Worm (Caenorhabditis elegans) whole organism, L4 larva: Measurements from ENCODE around the gene F07G6.2.
"Not testable (repeated sequence)": the region's sequence is repeated elsewhere in the genome, so short reads cannot be mapped to it uniquely, and the experiment has no call there.

Experiments used
- F26F4.8 ChIP-seq: fragments of 200-800 bp; sonication (Bioruptor generic); conservative IDR thresholded peaks from 2 replicates; pipeline ENCODE4 v1.3.6; 2022; ENCODE audit warnings: missing genetic modification characterization, missing compliant biosample characterization
- F49E8.2 ChIP-seq: sonication (generic microtip); optimal IDR thresholded peaks from 2 replicates; lab custom pipeline; 2016; ENCODE audit warnings: missing compliant biosample characterization, mild to moderate bottlenecking, missing genetic modification characterization, borderline replicate concordance
- Y48G9A.11 ChIP-seq: fragments of 200-800 bp; sonication (Bioruptor generic); IDR thresholded peaks from 2 replicates; pipeline ENCODE4 v1.3.6; 2022; ENCODE audit warnings: missing genetic modification reagents, missing genetic modification characterization, missing compliant biosample characterization
- ZK337.2 ChIP-seq: fragments of 200-800 bp; sonication (Bioruptor generic); IDR thresholded peaks from 2 replicates; pipeline ENCODE4 v1.3.6; 2022; ENCODE audit warnings: missing genetic modification reagents, missing genetic modification characterization, missing compliant biosample characterization
- ZK546.5 ChIP-seq, 2 experiments: sonication (generic microtip); optimal IDR thresholded peaks; 2 replicates each; lab custom pipeline; 2017; ENCODE audit warnings: missing biosample characterization in 2 of 2, missing genetic modification characterization in 2 of 2
- aha-1 ChIP-seq: fragments of 150-350 bp; peaks from one replicate; lab custom pipeline; 2014; ENCODE audit warnings: missing biosample characterization, missing genetic modification characterization
- aly-2 ChIP-seq: sonication (generic microtip); optimal IDR thresholded peaks from 2 replicates; lab custom pipeline; 2018; ENCODE audit warnings: missing biosample characterization, missing genetic modification characterization
- ceh-20 ChIP-seq: fragments of 200-800 bp; sonication (Bioruptor generic); IDR thresholded peaks from 2 replicates; pipeline ENCODE4 v1.3.6; 2022; ENCODE audit warnings: missing genetic modification reagents, missing genetic modification characterization, missing compliant biosample characterization
- daf-16 ChIP-seq, 3 experiments: sonication (generic microtip); optimal IDR thresholded peaks; 2 replicates each; lab custom pipeline; 2016 to 2017; ENCODE audit warnings: missing genetic modification characterization in 3 of 3, missing genetic modification reagents in 3 of 3, mild to moderate bottlenecking in 2 of 3, missing compliant biosample characterization in 2 of 3, missing biosample characterization in 1 of 3, moderate library complexity in 1 of 3
- daf-19 ChIP-seq: fragments of 200-800 bp; sonication (Bioruptor generic); conservative IDR thresholded peaks from 2 replicates; pipeline ENCODE4 v1.3.6; 2022; ENCODE audit warnings: missing genetic modification characterization, missing compliant biosample characterization
- daf-8 ChIP-seq: fragments of 200-800 bp; sonication (Bioruptor generic); IDR thresholded peaks from 2 replicates; pipeline ENCODE4 v1.3.6; 2022; ENCODE audit warnings: missing genetic modification characterization, missing compliant biosample characterization
- duxl-1 ChIP-seq: sonication (generic microtip); optimal IDR thresholded peaks from 2 replicates; lab custom pipeline; 2016; ENCODE audit warnings: mild to moderate bottlenecking, missing genetic modification characterization, moderate library complexity, missing compliant biosample characterization; ENCODE audit not compliant: poor library complexity
- dve-1 ChIP-seq: sonication (generic microtip); optimal IDR thresholded peaks from 2 replicates; lab custom pipeline; 2017; ENCODE audit warnings: antibody characterized with exemption, mild to moderate bottlenecking, missing genetic modification characterization, missing compliant biosample characterization; ENCODE audit not compliant: insufficient read depth
- hlh-11 ChIP-seq: fragments of 200-800 bp; sonication (Bioruptor generic); optimal IDR thresholded peaks from 2 replicates; lab custom pipeline; 2018; ENCODE audit warnings: mild to moderate bottlenecking, missing genetic modification characterization, missing compliant biosample characterization
- hmg-1.1 ChIP-seq: fragments of 200-800 bp; sonication (Bioruptor generic); IDR thresholded peaks from 2 replicates; pipeline ENCODE4 v1.3.6; 2022; ENCODE audit warnings: missing genetic modification reagents, missing genetic modification characterization, missing compliant biosample characterization
- lin-13 ChIP-seq: fragments of 150-350 bp; optimal IDR thresholded peaks from 2 replicates; lab custom pipeline; 2014; ENCODE audit warnings: missing biosample characterization, missing genetic modification reagents, missing genetic modification characterization
- mdt-29 ChIP-seq: fragments of 200-800 bp; sonication (Bioruptor generic); IDR thresholded peaks from 2 replicates; pipeline ENCODE4 v1.3.6; 2022; ENCODE audit warnings: missing genetic modification reagents, missing genetic modification characterization, missing compliant biosample characterization
- mep-1 ChIP-seq: fragments of 150-350 bp; sonication (generic microtip); optimal IDR thresholded peaks from 3 replicates; lab custom pipeline; 2014; ENCODE audit warnings: missing biosample characterization, missing genetic modification characterization
- mxl-3 ChIP-seq: fragments of 200-800 bp; sonication (Bioruptor generic); optimal IDR thresholded peaks from 2 replicates; lab custom pipeline; 2018; ENCODE audit warnings: mild to moderate bottlenecking, missing genetic modification characterization, missing compliant biosample characterization
- nhr-102 ChIP-seq: sonication (generic microtip); optimal IDR thresholded peaks from 2 replicates; lab custom pipeline; 2016; ENCODE audit warnings: mild to moderate bottlenecking, missing genetic modification characterization, moderate library complexity, missing compliant biosample characterization
- nhr-237 ChIP-seq: sonication (generic microtip); optimal IDR thresholded peaks from 2 replicates; lab custom pipeline; 2017; ENCODE audit warnings: missing biosample characterization, missing genetic modification characterization
- nhr-48 ChIP-seq: sonication (generic microtip); optimal IDR thresholded peaks from 2 replicates; lab custom pipeline; 2016; ENCODE audit warnings: mild to moderate bottlenecking, missing genetic modification characterization, missing compliant biosample characterization
- sdz-12 ChIP-seq: fragments of 200-800 bp; sonication (Bioruptor generic); optimal IDR thresholded peaks from 2 replicates; lab custom pipeline; 2018; ENCODE audit warnings: mild to moderate bottlenecking, missing genetic modification characterization, missing compliant biosample characterization
- set-16 ChIP-seq: fragments of 200-800 bp; sonication (Bioruptor generic); IDR thresholded peaks from 2 replicates; pipeline ENCODE4 v1.3.6; 2022; ENCODE audit warnings: missing genetic modification reagents, missing genetic modification characterization, missing compliant biosample characterization
- tra-1 ChIP-seq: fragments of 200-800 bp; sonication (Bioruptor generic); IDR thresholded peaks from 2 replicates; pipeline ENCODE4 v1.3.6; 2022; ENCODE audit warnings: missing genetic modification reagents, missing genetic modification characterization, missing compliant biosample characterization
- unc-130 ChIP-seq: sonication (generic microtip); optimal IDR thresholded peaks from 2 replicates; lab custom pipeline; 2016; ENCODE audit warnings: missing genetic modification reagents, missing genetic modification characterization, missing compliant biosample characterization

Gene F07G6.2

DNA sequence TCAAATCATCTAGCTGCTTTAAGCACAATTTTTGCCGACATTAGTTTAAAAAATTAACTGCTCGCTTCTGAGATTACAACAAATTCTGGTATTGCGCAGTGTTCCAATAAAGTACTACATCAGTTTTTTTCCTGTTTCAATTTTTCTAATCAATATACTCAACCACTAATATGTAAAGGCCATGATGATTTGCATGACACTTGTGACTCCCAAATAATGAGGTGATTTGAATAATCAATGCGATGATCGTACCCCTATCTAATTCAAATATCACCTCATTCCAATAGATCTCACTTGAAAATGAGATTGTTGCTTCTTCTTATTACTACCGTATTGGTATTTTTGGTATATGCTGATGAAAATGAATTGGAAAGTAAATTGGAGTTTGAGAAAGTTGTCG lies at the start of gene F07G6.2:
F07G6.2 (plus strand) TSS at position 301 of the 400 bp plus-strand sequence.
- TF ChIP-seq nhr-48 (tag; lab: Kevin White, UChicago) (no peak), ceh-20 (GFP tag; lab: Robert Waterston, UW) (no peak), lin-13 (no peak), hmg-1.1 (GFP tag; lab: Robert Waterston, UW) (no peak), mdt-29 (no peak), mep-1 (tag; lab: Kevin White, UChicago) (no peak), ZK546.5 (tag; optimal IDR thresholded peaks at IDR 0.05; lab: Kevin White, UChicago) (no peak), ZK337.2 (GFP tag; lab: Robert Waterston, UW) (no peak), nhr-237 (tag; lab: Kevin White, UChicago) (no peak), daf-8 (GFP tag; lab: Robert Waterston, UW) (no peak), F26F4.8 (no peak), sdz-12 (GFP tag; lab: Kevin White, UChicago) (no peak), Y48G9A.11 (no peak), tra-1 (GFP tag; lab: Robert Waterston, UW) (no peak)
- TF ChIP-seq, all 104 proteins: peak for 0

DNA sequence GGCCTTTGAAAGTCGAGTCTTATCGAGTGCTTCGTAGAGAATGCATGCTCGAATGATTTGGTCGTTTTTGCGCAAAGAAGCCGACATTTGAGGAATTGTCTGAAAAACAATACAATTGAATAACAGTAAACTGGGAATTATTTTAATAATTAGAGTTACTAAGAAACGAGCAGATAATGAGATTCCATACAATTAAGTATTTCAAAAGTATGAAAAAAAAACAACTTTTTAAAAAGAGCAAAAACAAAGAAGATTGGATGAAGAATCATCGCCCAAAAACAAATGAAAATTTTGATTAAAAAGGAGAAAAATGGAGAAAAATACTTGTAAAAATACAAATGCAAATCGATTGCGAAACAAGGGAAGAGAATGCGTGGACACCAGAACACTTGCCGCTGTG lies 49.1 kb upstream of the F07G6.2 start, which contains the start of gene fbxa-170:
fbxa-170 (minus strand) TSS at position 101 of the 400 bp plus-strand sequence.
- TF ChIP-seq aha-1 (tag; lab: Kevin White, UChicago) (peak; percentile 16), unc-130 (GFP tag; lab: Kevin White, UChicago) (no peak)

DNA sequence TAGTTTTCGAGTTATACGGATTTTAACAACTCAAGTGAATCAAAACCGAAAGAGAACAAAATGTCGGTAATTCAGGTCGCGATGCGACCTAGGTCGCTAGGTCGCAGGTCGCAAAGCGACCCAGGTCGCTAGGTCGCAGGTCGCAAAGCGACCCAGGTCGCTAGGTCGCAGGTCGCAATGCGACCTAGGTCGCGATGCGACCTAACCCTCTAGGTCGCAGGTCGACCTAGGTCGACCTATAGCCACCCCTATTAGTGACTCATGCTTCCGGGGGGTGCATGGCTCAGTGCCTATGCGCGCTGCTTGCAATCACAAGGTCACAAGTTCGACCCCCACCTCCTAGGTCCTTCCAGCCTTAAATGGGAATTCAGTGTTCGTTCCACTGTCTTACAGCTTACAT lies 45.7 kb upstream of the F07G6.2 start:
- TF ChIP-seq set-16 (peak; percentile 87), tra-1 (GFP tag; lab: Robert Waterston, UW) (0 out of 2 replicates have a peak, but pooled peaks have one; percentile 8)

DNA sequence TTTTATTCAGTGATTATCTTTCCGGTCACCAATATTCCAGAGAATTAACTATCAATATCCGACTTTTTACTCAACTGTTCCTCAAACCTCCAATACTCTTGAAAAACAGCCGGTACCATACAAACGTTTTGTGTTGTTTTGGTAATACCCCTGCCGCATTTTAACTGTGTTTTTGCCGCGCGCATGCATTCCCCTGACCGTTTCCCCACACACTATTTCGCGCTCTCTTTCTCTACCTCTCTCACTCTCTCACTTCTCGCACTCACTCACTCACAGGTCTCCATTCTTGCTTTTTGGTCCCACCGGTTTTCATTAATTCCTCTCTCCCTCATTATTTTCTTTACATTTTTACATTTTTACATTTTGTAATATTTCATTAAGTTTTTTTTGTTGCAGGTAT lies 44.6 kb upstream of the F07G6.2 start, which contains the start of gene meg-4:
meg-4 (plus strand) TSS at position 397 of the 400 bp plus-strand sequence.
- no peak for TF ChIP-seq hmg-1.1 (GFP tag; lab: Robert Waterston, UW)
- TF ChIP-seq duxl-1, result peak; percentile 98
- TF ChIP-seq aha-1 (tag; lab: Kevin White, UChicago), result peak; percentile 44

DNA sequence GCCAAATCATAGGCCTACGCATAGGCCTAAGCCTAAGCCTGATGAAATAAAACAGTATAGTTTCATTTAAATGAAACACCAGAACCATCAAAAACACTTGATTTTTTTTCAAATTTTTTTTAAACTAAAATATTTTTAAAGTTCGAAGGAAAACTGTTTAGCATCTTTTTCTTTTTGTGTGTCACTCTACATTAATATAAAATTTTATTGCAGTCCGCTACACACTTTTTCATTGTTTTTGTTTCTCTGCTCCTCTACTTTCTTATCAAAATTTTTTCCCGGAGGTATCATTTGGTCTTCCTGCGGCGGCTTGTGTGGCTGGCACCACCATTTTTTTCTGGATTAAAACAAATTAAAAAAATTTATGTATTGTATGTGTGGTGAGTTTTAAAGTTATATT lies 40.1 kb upstream of the F07G6.2 start, which contains the start of gene C36C9.11:
C36C9.11 (plus strand) TSS at position 301 of the 400 bp plus-strand sequence.
- not testable (repeated sequence) for TF ChIP-seq F49E8.2 (tag; lab: Kevin White, UChicago); hmg-1.1 (GFP tag; lab: Robert Waterston, UW); daf-16 (GFP tag; optimal IDR thresholded peaks at IDR 0.05; lab: Kevin White, UChicago); daf-16 (tag; optimal IDR thresholded peaks at IDR 0.05; lab: Kevin White, UChicago)

DNA sequence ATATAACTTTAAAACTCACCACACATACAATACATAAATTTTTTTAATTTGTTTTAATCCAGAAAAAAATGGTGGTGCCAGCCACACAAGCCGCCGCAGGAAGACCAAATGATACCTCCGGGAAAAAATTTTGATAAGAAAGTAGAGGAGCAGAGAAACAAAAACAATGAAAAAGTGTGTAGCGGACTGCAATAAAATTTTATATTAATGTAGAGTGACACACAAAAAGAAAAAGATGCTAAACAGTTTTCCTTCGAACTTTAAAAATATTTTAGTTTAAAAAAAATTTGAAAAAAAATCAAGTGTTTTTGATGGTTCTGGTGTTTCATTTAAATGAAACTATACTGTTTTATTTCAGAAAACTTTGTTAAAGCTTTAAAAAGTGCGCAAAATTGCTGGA lies 37.2 kb upstream of the F07G6.2 start, which contains the start of gene C36C9.12:
C36C9.12 (minus strand) TSS at position 101 of the 400 bp plus-strand sequence.
- TF ChIP-seq dve-1 (tag; lab: Kevin White, UChicago); hlh-11 (tag; lab: Kevin White, UChicago); mxl-3: not testable (repeated sequence)

DNA sequence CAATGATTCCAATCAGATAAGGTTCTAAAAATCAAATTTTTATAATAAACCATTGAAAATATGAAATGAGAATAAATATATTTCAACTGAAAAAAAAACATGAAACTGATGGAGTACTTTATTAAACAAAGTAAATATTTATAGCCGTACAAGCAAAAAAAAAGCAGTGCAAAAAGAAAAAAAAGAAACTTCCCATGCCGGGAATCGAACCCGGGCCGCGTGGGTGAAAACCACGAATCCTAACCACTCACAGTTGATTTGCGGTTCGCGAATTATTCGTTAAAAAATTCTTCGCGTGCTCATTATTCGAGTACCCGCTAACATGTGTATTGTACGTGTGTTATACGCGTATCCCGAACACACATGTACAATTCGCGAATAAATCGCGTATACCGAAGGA lies 36.3 kb upstream of the F07G6.2 start, which contains the start of gene C36C9.6:
C36C9.6 (minus strand) TSS at position 101 of the 400 bp plus-strand sequence.
- not testable (repeated sequence) for TF ChIP-seq nhr-102; daf-19 (GFP tag; lab: Robert Waterston, UW); aly-2 (tag; lab: Kevin White, UChicago)
